Worm (Caenorhabditis elegans) whole organism, early embryonic: ENCODE measurements around the gene ceh-62.

ENCODE experiments used
- B0310.2 ChIP-seq: sonication (generic microtip); optimal IDR thresholded peaks from 2 replicates; lab custom pipeline; 2016; ENCODE audit warnings: mild to moderate bottlenecking, missing genetic modification characterization, missing compliant biosample characterization
- aly-1 ChIP-seq: sonication (generic microtip); optimal IDR thresholded peaks from 2 replicates; lab custom pipeline; 2016; ENCODE audit warnings: missing genetic modification characterization, missing compliant biosample characterization
- ama-1 ChIP-seq: fragments of 150-350 bp; optimal IDR thresholded peaks from 2 replicates; lab custom pipeline; 2014
- ets-7 ChIP-seq: sonication (generic microtip); optimal IDR thresholded peaks from 2 replicates; lab custom pipeline; 2016; ENCODE audit warnings: missing genotype, missing genetic modification characterization, missing compliant biosample characterization
- flt-1 ChIP-seq: fragments of 200-800 bp; sonication (Bioruptor generic); IDR thresholded peaks from 2 replicates; pipeline ENCODE4 v1.3.6; 2022; ENCODE audit warnings: missing genetic modification characterization, missing compliant biosample characterization
- hmbx-1 ChIP-seq: sonication (generic microtip); optimal IDR thresholded peaks from 2 replicates; lab custom pipeline; 2016; ENCODE audit warnings: mild to moderate bottlenecking, missing genetic modification characterization, missing compliant biosample characterization
- sea-1 ChIP-seq: fragments of 200-800 bp; sonication (Bioruptor generic); conservative IDR thresholded peaks from 2 replicates; pipeline ENCODE4 v1.3.6; 2022; ENCODE audit warnings: missing genetic modification characterization, missing compliant biosample characterization
- tbx-11 ChIP-seq: fragments of 200-800 bp; sonication (Bioruptor generic); IDR thresholded peaks from 2 replicates; pipeline ENCODE4 v1.3.6; 2022; ENCODE audit warnings: missing genetic modification characterization, missing compliant biosample characterization
- tbx-37 ChIP-seq: fragments of 200-800 bp; sonication (Bioruptor generic); conservative IDR thresholded peaks from 2 replicates; pipeline ENCODE4 v1.3.6; 2022; ENCODE audit warnings: missing genetic modification reagents, missing genetic modification characterization, missing compliant biosample characterization
- tra-4 ChIP-seq: sonication (generic microtip); optimal IDR thresholded peaks from 2 replicates; lab custom pipeline; 2017; ENCODE audit warnings: missing genetic modification characterization, missing compliant biosample characterization

ce11 chrII:10829572-10829971 lies 24.0 kb downstream of the ceh-62 start:
- TF ChIP-seq tbx-37 (GFP tag; lab: Robert Waterston, UW): no peak
- no peak for TF ChIP-seq sea-1 (GFP tag; lab: Robert Waterston, UW)
- TF ChIP-seq hmbx-1 (tag; lab: Kevin White, UChicago): no peak
- no peak for TF ChIP-seq B0310.2 (tag; lab: Kevin White, UChicago)
- TF ChIP-seq ama-1 (lab: Kevin White, UChicago): no peak
- TF ChIP-seq tra-4: no peak
- no peak for TF ChIP-seq flt-1 (GFP tag; lab: Robert Waterston, UW)
- no peak for TF ChIP-seq aly-1 (tag; lab: Kevin White, UChicago)
- no peak for TF ChIP-seq ets-7 (tag; lab: Kevin White, UChicago)
- no peak for TF ChIP-seq tbx-11 (GFP tag; lab: Robert Waterston, UW)
